Worm (Caenorhabditis elegans) whole organism, L1 larva: ENCODE data around the gene spig-6.

Experiments
- C04F5.9 ChIP-seq: sonication (generic microtip); optimal IDR thresholded peaks from 2 replicates; lab custom pipeline; 2016; ENCODE audit warnings: missing genetic modification characterization, missing compliant biosample characterization
- C16A3.4 ChIP-seq: fragments of 150-350 bp; optimal IDR thresholded peaks from 2 replicates; lab custom pipeline; 2014; ENCODE audit warnings: missing biosample characterization, missing genetic modification characterization
- F16B12.6 ChIP-seq: fragments of 150-350 bp; optimal IDR thresholded peaks from 2 replicates; lab custom pipeline; 2014; ENCODE audit warnings: missing biosample characterization, missing genetic modification characterization
- Y116A8C.19 ChIP-seq: sonication (generic microtip); optimal IDR thresholded peaks from 2 replicates; lab custom pipeline; 2016; ENCODE audit warnings: missing compliant biosample characterization, missing genetic modification characterization, borderline replicate concordance
- aha-1 ChIP-seq: fragments of 150-350 bp; optimal IDR thresholded peaks from 2 replicates; lab custom pipeline; 2014; ENCODE audit warnings: missing biosample characterization, missing genetic modification characterization
- ama-1 ChIP-seq: fragments of 150-350 bp; optimal IDR thresholded peaks from 2 replicates; lab custom pipeline; 2014
- blmp-1 ChIP-seq: fragments of 150-350 bp; optimal IDR thresholded peaks from 2 replicates; lab custom pipeline; 2014; ENCODE audit warnings: missing biosample characterization, missing genetic modification characterization
- ceh-63 ChIP-seq: fragments of 200-800 bp; sonication (Bioruptor generic); optimal IDR thresholded peaks from 2 replicates; lab custom pipeline; 2018; ENCODE audit warnings: mild to moderate bottlenecking, missing genetic modification characterization, missing compliant biosample characterization
- ceh-8 ChIP-seq: fragments of 200-800 bp; sonication (Bioruptor generic); optimal IDR thresholded peaks from 2 replicates; lab custom pipeline; 2018; ENCODE audit warnings: mild to moderate bottlenecking, missing genetic modification characterization, moderate library complexity, missing compliant biosample characterization
- ceh-90 ChIP-seq: sonication (generic microtip); optimal IDR thresholded peaks from 2 replicates; lab custom pipeline; 2016; ENCODE audit warnings: missing genetic modification characterization, missing compliant biosample characterization
- ces-1 ChIP-seq: fragments of 150-350 bp; optimal IDR thresholded peaks from 2 replicates; lab custom pipeline; 2014; ENCODE audit warnings: missing biosample characterization, missing genetic modification reagents, missing genetic modification characterization
- dpl-1 ChIP-seq, 3 experiments: fragments of 150-350 bp in 2 of 3; sonication (generic microtip) in 1 of 3; optimal IDR thresholded peaks; 2 replicates each; lab custom pipeline; 2014 to 2017; ENCODE audit warnings: missing biosample characterization in 3 of 3, missing genetic modification characterization in 3 of 3, missing genetic modification reagents in 3 of 3
- elt-2 ChIP-seq: sonication (generic microtip); optimal IDR thresholded peaks from 2 replicates; lab custom pipeline; 2016; ENCODE audit warnings: missing genetic modification characterization, mild to moderate bottlenecking, inconsistent platforms, missing compliant biosample characterization, missing genetic modification reagents
- fkh-10 ChIP-seq: sonication (generic microtip); optimal IDR thresholded peaks from 2 replicates; lab custom pipeline; 2017; ENCODE audit warnings: missing biosample characterization, missing genetic modification reagents, missing genetic modification characterization
- fkh-4 ChIP-seq: sonication (generic microtip); optimal IDR thresholded peaks from 2 replicates; lab custom pipeline; 2016; ENCODE audit warnings: missing compliant biosample characterization, missing genetic modification characterization, borderline replicate concordance
- fkh-8 ChIP-seq: sonication (generic microtip); optimal IDR thresholded peaks from 2 replicates; lab custom pipeline; 2016; ENCODE audit warnings: mild to moderate bottlenecking, missing genetic modification characterization, missing compliant biosample characterization
- grh-1 ChIP-seq: fragments of 200-800 bp; sonication (Bioruptor generic); IDR thresholded peaks from 2 replicates; pipeline ENCODE4 v1.3.6; 2022; ENCODE audit warnings: missing genetic modification reagents, missing genetic modification characterization, missing compliant biosample characterization
- hlh-4 ChIP-seq: sonication (generic microtip); optimal IDR thresholded peaks from 2 replicates; lab custom pipeline; 2016; ENCODE audit warnings: mild to moderate bottlenecking, missing genetic modification characterization, missing compliant biosample characterization
- hpl-2 ChIP-seq: fragments of 150-350 bp; optimal IDR thresholded peaks from 2 replicates; lab custom pipeline; 2014; ENCODE audit warnings: missing biosample characterization, missing genetic modification reagents, missing genetic modification characterization
- jun-1 ChIP-seq: fragments of 150-350 bp; optimal IDR thresholded peaks from 2 replicates; lab custom pipeline; 2014; ENCODE audit warnings: missing biosample characterization, missing genetic modification reagents, missing genetic modification characterization
- lin-13 ChIP-seq: fragments of 150-350 bp; optimal IDR thresholded peaks from 2 replicates; lab custom pipeline; 2014; ENCODE audit warnings: missing biosample characterization, missing genetic modification reagents, missing genetic modification characterization
- lin-14 ChIP-seq: fragments of 200-800 bp; sonication (Bioruptor generic); optimal IDR thresholded peaks from 2 replicates; lab custom pipeline; 2018; ENCODE audit warnings: mild to moderate bottlenecking, missing genetic modification characterization, moderate library complexity, missing compliant biosample characterization
- lin-15B ChIP-seq: fragments of 150-350 bp; sonication (generic microtip); optimal IDR thresholded peaks from 3 replicates; lab custom pipeline; 2014; ENCODE audit warnings: missing biosample characterization, missing genetic modification characterization
- lin-35 ChIP-seq, 2 experiments: fragments of 150-350 bp; optimal IDR thresholded peaks; 2 replicates each; lab custom pipeline; 2014; ENCODE audit warnings: missing biosample characterization in 2 of 2, missing genetic modification characterization in 2 of 2, missing genetic modification reagents in 2 of 2
- lin-39 ChIP-seq: fragments of 150-350 bp; optimal IDR thresholded peaks from 2 replicates; lab custom pipeline; 2014; ENCODE audit warnings: missing biosample characterization, missing genetic modification reagents, missing genetic modification characterization
- lir-3 ChIP-seq: sonication (generic microtip); optimal IDR thresholded peaks from 2 replicates; lab custom pipeline; 2016; ENCODE audit warnings: mild to moderate bottlenecking, missing genetic modification characterization, moderate library complexity, missing compliant biosample characterization; ENCODE audit not compliant: poor library complexity
- mef-2 ChIP-seq: fragments of 150-350 bp; optimal IDR thresholded peaks from 2 replicates; lab custom pipeline; 2014; ENCODE audit warnings: missing biosample characterization, missing genetic modification characterization
- mep-1 ChIP-seq: fragments of 150-350 bp; optimal IDR thresholded peaks from 2 replicates; lab custom pipeline; 2014; ENCODE audit warnings: missing biosample characterization, missing genetic modification characterization
- nhr-11 ChIP-seq: fragments of 150-350 bp; optimal IDR thresholded peaks from 2 replicates; lab custom pipeline; 2014; ENCODE audit warnings: missing biosample characterization, missing genetic modification characterization
- nhr-12 ChIP-seq: sonication (generic microtip); optimal IDR thresholded peaks from 2 replicates; lab custom pipeline; 2017; ENCODE audit warnings: missing biosample characterization, missing genetic modification characterization
- nhr-19 ChIP-seq: fragments of 200-800 bp; sonication (Bioruptor generic); conservative IDR thresholded peaks from 2 replicates; pipeline ENCODE4 v1.3.6; 2022; ENCODE audit warnings: missing genetic modification characterization, missing compliant biosample characterization
- nhr-20 ChIP-seq: sonication (generic microtip); optimal IDR thresholded peaks from 2 replicates; lab custom pipeline; 2016; ENCODE audit warnings: mild to moderate bottlenecking, missing genetic modification characterization, missing compliant biosample characterization
- nhr-47 ChIP-seq: sonication (generic microtip); optimal IDR thresholded peaks from 2 replicates; lab custom pipeline; 2016; ENCODE audit warnings: mild to moderate bottlenecking, missing genetic modification characterization, moderate library complexity, missing compliant biosample characterization
- nhr-85 ChIP-seq: sonication (generic microtip); peaks from one replicate; lab custom pipeline; 2016; ENCODE audit warnings: missing genetic modification characterization, inconsistent platforms, missing compliant biosample characterization
- pax-3 ChIP-seq: fragments of 200-800 bp; sonication (Bioruptor generic); optimal IDR thresholded peaks from 2 replicates; lab custom pipeline; 2018; ENCODE audit warnings: mild to moderate bottlenecking, missing genetic modification characterization, moderate library complexity, missing compliant biosample characterization
- pqm-1 ChIP-seq: sonication (generic microtip); optimal IDR thresholded peaks from 3 replicates; lab custom pipeline; 2017; ENCODE audit warnings: missing biosample characterization, missing genetic modification characterization
- snpc-4 ChIP-seq: fragments of 150-350 bp; optimal IDR thresholded peaks from 2 replicates; lab custom pipeline; 2014; ENCODE audit warnings: missing biosample characterization, missing genetic modification characterization
- snu-23 ChIP-seq: sonication (generic microtip); optimal IDR thresholded peaks from 2 replicates; lab custom pipeline; 2016; ENCODE audit warnings: missing genetic modification characterization, missing compliant biosample characterization
- sptf-1 ChIP-seq: fragments of 150-350 bp; optimal IDR thresholded peaks from 2 replicates; lab custom pipeline; 2014; ENCODE audit warnings: missing biosample characterization, missing genetic modification characterization
- tbx-2 ChIP-seq: sonication (generic microtip); optimal IDR thresholded peaks from 2 replicates; lab custom pipeline; 2016; ENCODE audit warnings: missing genetic modification characterization, missing compliant biosample characterization
- tlp-1 ChIP-seq: fragments of 150-350 bp; optimal IDR thresholded peaks from 2 replicates; lab custom pipeline; 2014; ENCODE audit warnings: missing biosample characterization, missing genetic modification characterization
- unc-30 ChIP-seq: sonication (generic microtip); optimal IDR thresholded peaks from 2 replicates; lab custom pipeline; 2017; ENCODE audit warnings: missing biosample characterization, missing genetic modification characterization
- unc-86 ChIP-seq: sonication (generic microtip); optimal IDR thresholded peaks from 2 replicates; lab custom pipeline; 2016; ENCODE audit warnings: missing genetic modification characterization, missing compliant biosample characterization
- unc-98 ChIP-seq: fragments of 200-800 bp; sonication (Bioruptor generic); IDR thresholded peaks from 2 replicates; pipeline ENCODE4 v1.3.6; 2022; ENCODE audit warnings: missing genetic modification characterization, missing compliant biosample characterization
- zag-1 ChIP-seq: fragments of 150-350 bp; optimal IDR thresholded peaks from 2 replicates; lab custom pipeline; 2014; ENCODE audit warnings: missing biosample characterization, missing genetic modification characterization
- zip-4 ChIP-seq: fragments of 200-800 bp; sonication (Bioruptor generic); optimal IDR thresholded peaks from 2 replicates; lab custom pipeline; 2018; ENCODE audit warnings: mild to moderate bottlenecking, missing genetic modification characterization, moderate library complexity, missing compliant biosample characterization
- ztf-4 ChIP-seq: fragments of 150-350 bp; optimal IDR thresholded peaks from 2 replicates; lab custom pipeline; 2014; ENCODE audit warnings: missing biosample characterization, missing genetic modification characterization

The spig-6 gene

DNA sequence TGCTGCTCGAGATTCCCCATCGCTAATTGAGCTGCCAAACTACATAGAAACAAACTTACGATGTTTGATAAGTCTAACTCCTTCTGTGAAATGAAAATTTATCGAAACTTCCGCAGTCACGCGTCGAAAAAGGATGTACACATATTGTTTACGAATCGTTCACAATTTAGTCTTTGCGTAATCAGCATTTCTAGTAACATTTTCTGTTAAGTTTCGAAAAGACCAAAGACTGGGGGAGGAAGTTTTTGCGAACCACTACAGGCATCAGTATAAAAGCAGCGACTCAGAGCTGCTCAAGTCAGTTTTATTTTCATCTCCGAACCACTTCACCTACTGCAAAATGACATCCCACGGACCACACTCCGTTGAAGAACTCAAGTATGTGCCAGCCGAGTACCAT lies 6.8 kb downstream of the spig-6 start, which contains the start of gene sqst-4:
TSS of gene sqst-4 (plus strand) at position 301 of the 400 bp plus-strand sequence.
- TF ChIP-seq aha-1 (no peak), lin-39 (no peak), tbx-2 (no peak)

DNA sequence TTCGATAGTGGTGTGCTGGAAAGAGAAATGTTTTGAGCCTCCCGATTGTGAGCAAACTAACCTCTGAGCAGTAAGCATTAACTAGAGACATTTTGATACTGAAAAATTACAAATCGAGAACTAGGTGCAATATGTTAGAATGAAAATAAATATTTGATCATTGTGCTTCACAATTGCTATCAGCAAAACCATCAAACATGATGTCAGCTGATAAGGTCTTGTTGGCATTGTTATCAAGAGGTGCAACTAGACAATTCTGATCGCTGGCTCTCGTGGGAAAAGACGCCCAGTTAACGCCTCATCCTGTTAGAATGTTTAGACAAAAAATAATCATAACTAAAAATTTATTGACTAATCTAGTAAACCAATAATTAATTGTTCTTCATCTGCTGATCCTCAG lies 13.0 kb downstream of the spig-6 start, which contains the start of gene comt-2:
TSS of gene comt-2 (minus strand) at position 131 of the 400 bp plus-strand sequence.
- TF ChIP-seq nhr-20 (tag; lab: Kevin White, UChicago) (peak; percentile 25), mep-1 (tag; lab: Kevin White, UChicago) (no peak), ces-1 (GFP tag; lab: Kevin White, UChicago) (no peak), ama-1 (no peak), grh-1 (GFP tag; lab: Robert Waterston, UW) (no peak), zip-4 (GFP tag; lab: Kevin White, UChicago) (no peak), F16B12.6 (tag; lab: Kevin White, UChicago) (no peak), zag-1 (tag; lab: Kevin White, UChicago) (no peak), sptf-1 (tag; lab: Kevin White, UChicago) (no peak), mef-2 (tag; lab: Kevin White, UChicago) (no peak), lin-15B (tag; lab: Kevin White, UChicago) (no peak), hpl-2 (no peak), elt-2 (tag; lab: Kevin White, UChicago) (peak; percentile 80), fkh-10 (GFP tag; lab: Kevin White, UChicago) (no peak), lin-35 (GFP tag; optimal IDR thresholded peaks at IDR 0.05; lab: Kevin White, UChicago) (peak in 1 of 2 experiments; percentile 26)
- TF ChIP-seq, all 84 proteins: peak for 3

DNA sequence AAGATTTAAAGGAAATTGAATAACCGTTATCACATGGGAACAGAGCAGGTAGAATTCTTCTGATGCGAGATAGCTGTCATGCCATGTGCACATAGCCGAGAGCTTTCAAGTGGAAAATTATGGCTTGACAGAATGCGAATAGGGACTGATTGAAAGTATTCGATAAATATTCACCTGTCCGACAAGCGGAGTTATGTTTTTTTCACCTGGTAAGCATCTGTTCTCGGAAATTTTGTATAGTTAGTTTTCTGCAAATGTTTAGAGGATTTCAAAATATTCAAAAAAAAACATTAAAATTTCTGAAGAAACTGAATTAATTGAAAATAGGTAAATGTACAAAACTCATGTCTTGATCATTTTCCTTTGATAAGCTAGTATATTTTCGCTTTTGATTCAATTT lies 16.1 kb downstream of the spig-6 start, which contains the start of gene srh-136:
TSS of gene srh-136 (minus strand) at position 93 of the 400 bp plus-strand sequence.
- TF ChIP-seq fkh-8 (tag; lab: Kevin White, UChicago) (peak; percentile 4), mep-1 (tag; lab: Kevin White, UChicago) (no peak), hlh-4 (tag; lab: Kevin White, UChicago) (peak; percentile 93)

DNA sequence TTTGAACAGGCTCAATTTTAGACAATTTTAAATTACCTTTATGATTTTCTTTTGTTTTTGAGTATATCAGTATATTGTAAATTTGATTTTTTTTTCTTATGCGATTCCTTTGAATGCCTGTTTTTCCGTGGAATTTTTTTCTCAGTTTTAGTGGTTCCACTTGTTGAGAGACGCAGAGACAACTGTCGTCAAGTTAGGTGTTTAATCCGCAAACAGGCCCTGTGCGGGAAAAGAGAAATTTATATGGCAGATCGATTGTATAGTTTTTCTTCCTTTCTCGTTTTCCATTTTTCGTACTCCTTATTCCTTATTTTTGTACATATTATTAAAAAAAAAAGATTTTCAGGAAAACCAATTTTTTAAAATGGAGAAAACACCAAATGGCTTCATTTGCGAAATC lies 17.6 kb downstream of the spig-6 start, which contains the start of gene F36D3.1:
TSS of gene F36D3.1 (plus strand) at position 347 of the 400 bp plus-strand sequence.
- TF ChIP-seq unc-98 (GFP tag; lab: Robert Waterston, UW) (no peak), tbx-2 (peak; percentile 28), nhr-11 (tag; lab: Kevin White, UChicago) (no peak), fkh-10 (GFP tag; lab: Kevin White, UChicago) (no peak), C04F5.9 (tag; lab: Kevin White, UChicago) (no peak), fkh-4 (no peak), nhr-20 (tag; lab: Kevin White, UChicago) (peak; percentile 22), lir-3 (tag; lab: Kevin White, UChicago) (no peak), ceh-8 (no peak), lin-14 (peak; percentile 42), nhr-47 (tag; lab: Kevin White, UChicago) (peak; percentile 58), C16A3.4 (tag; lab: Kevin White, UChicago) (peak; percentile 43), lin-35 (GFP tag; optimal IDR thresholded peaks at IDR 0.05; lab: Kevin White, UChicago) (peak; percentile 78 to 92), unc-30 (no peak), nhr-19 (peak; percentile 26; the same call in 1 of the 2 replicates), Y116A8C.19 (no peak), ceh-90 (tag; lab: Kevin White, UChicago) (no peak), ceh-63 (GFP tag; lab: Kevin White, UChicago) (no peak), jun-1 (tag; lab: Kevin White, UChicago) (no peak), lin-13 (peak; percentile 45), dpl-1 (GFP tag; optimal IDR thresholded peaks at IDR 0.05; lab: Kevin White, UChicago) (peak; percentile 83 to 90 (median 85)), nhr-12 (tag; lab: Kevin White, UChicago) (no peak), pax-3 (no peak), tlp-1 (tag; lab: Kevin White, UChicago) (no peak), snu-23 (GFP tag; lab: Kevin White, UChicago) (peak; percentile 64), blmp-1 (tag; lab: Kevin White, UChicago) (peak; percentile 71), mef-2 (tag; lab: Kevin White, UChicago) (no peak), mep-1 (tag; lab: Kevin White, UChicago) (peak; percentile 68), unc-86 (peak; percentile 7), ztf-4 (tag; lab: Kevin White, UChicago) (no peak), nhr-85 (no peak), snpc-4 (peak; percentile 38), lin-15B (tag; lab: Kevin White, UChicago) (peak; percentile 26), pqm-1 (tag; lab: Kevin White, UChicago) (no peak)
